Fruit fly (Drosophila melanogaster) whole organism, embryonic: ENCODE data around the gene eloF.
A peak's percentile ranks its signal among the peaks of the same experiment; 100 is the strongest.

ENCODE experiments used
- CG11504 ChIP-seq: fragments of 200-800 bp; sonication (Bioruptor generic); optimal IDR thresholded peaks from 3 replicates; lab custom pipeline; 2019; ENCODE audit warnings: missing biosample characterization, mild to moderate bottlenecking, missing genetic modification characterization, moderate library complexity
- CG13123 ChIP-seq: fragments of 200-800 bp; sonication (Bioruptor generic); optimal IDR thresholded peaks from 2 replicates; lab custom pipeline; 2016; ENCODE audit warnings: missing biosample characterization, missing genetic modification characterization
- CG13624 ChIP-seq: fragments of 200-800 bp; sonication (Bioruptor generic); optimal IDR thresholded peaks from 2 replicates; lab custom pipeline; 2016; ENCODE audit warnings: missing biosample characterization, missing genetic modification characterization
- CG13775 ChIP-seq: fragments of 200-800 bp; sonication (Bioruptor generic); optimal IDR thresholded peaks from 3 replicates; lab custom pipeline; 2017; ENCODE audit warnings: missing biosample characterization, mild to moderate bottlenecking, missing genetic modification characterization
- CG14710 ChIP-seq: fragments of 200-800 bp; sonication (Bioruptor generic); optimal IDR thresholded peaks from 3 replicates; lab custom pipeline; 2019; ENCODE audit warnings: missing biosample characterization, mild to moderate bottlenecking, missing genetic modification characterization, moderate library complexity
- CG15073 ChIP-seq: fragments of 200-800 bp; sonication (Bioruptor generic); optimal IDR thresholded peaks from 2 replicates; lab custom pipeline; 2016; ENCODE audit warnings: missing biosample characterization, missing genetic modification characterization
- CG16779 ChIP-seq: fragments of 200-800 bp; sonication (Bioruptor generic); IDR thresholded peaks from 2 replicates; pipeline ENCODE4 v1.3.6; 2022; ENCODE audit warnings: missing biosample characterization, missing genetic modification characterization
- CG17328 ChIP-seq: fragments of 200-800 bp; sonication (Bioruptor generic); IDR thresholded peaks from 2 replicates; pipeline ENCODE4 v1.3.6; 2022; ENCODE audit warnings: missing biosample characterization, missing genetic modification characterization
- CG17359 ChIP-seq: fragments of 200-800 bp; sonication (Bioruptor generic); optimal IDR thresholded peaks from 3 replicates; lab custom pipeline; 2018; ENCODE audit warnings: missing biosample characterization, mild to moderate bottlenecking, missing genetic modification characterization, moderate library complexity
- CG17568 ChIP-seq: fragments of 200-800 bp; sonication (Bioruptor generic); optimal IDR thresholded peaks from 2 replicates; lab custom pipeline; 2018; ENCODE audit warnings: missing biosample characterization, mild to moderate bottlenecking, missing genetic modification characterization, moderate library complexity
- CG17612 ChIP-seq: fragments of 200-800 bp; sonication (Bioruptor generic); IDR thresholded peaks from 2 replicates; pipeline ENCODE4 v1.3.6; 2022; ENCODE audit warnings: missing biosample characterization, missing genetic modification characterization
- CG18764 ChIP-seq: fragments of 200-800 bp; sonication (Bioruptor generic); optimal IDR thresholded peaks from 3 replicates; lab custom pipeline; 2016; ENCODE audit warnings: missing biosample characterization, missing genetic modification characterization
- CG2116 ChIP-seq: fragments of 200-800 bp; sonication (Bioruptor generic); optimal IDR thresholded peaks from 3 replicates; lab custom pipeline; 2018; ENCODE audit warnings: missing biosample characterization, mild to moderate bottlenecking, missing genetic modification characterization
- CG31388 ChIP-seq: fragments of 200-800 bp; sonication (Bioruptor generic); optimal IDR thresholded peaks from 2 replicates; lab custom pipeline; 2016; ENCODE audit warnings: missing biosample characterization, missing genetic modification characterization
- CG34224 ChIP-seq: fragments of 200-800 bp; sonication (Bioruptor generic); IDR thresholded peaks from 3 replicates; pipeline ENCODE4 v1.3.6; 2022; ENCODE audit warnings: missing biosample characterization, missing genetic modification characterization; ENCODE audit not compliant: partially characterized antibody
- CG3726 ChIP-seq: fragments of 200-800 bp; sonication (Bioruptor generic); IDR thresholded peaks from 3 replicates; pipeline ENCODE4, ENCODE4 v1.3.6; 2022; ENCODE audit warnings: missing biosample characterization, missing genetic modification characterization
- CG5953 ChIP-seq: fragments of 200-800 bp; sonication (Bioruptor generic); IDR thresholded peaks from 2 replicates; pipeline ENCODE4 v1.3.6; 2022; ENCODE audit warnings: missing biosample characterization, missing genetic modification characterization
- CG6175 ChIP-seq: fragments of 200-800 bp; sonication (Bioruptor generic); IDR thresholded peaks from 3 replicates; pipeline ENCODE4 v1.3.6; 2022; ENCODE audit warnings: missing biosample characterization, missing genetic modification characterization
- CG6272 ChIP-seq: fragments of 200-800 bp; sonication (Bioruptor generic); IDR thresholded peaks from 2 replicates; pipeline ENCODE4 v1.3.6; 2022; ENCODE audit warnings: missing biosample characterization, missing genetic modification characterization
- CG7372 ChIP-seq: fragments of 200-800 bp; sonication (Bioruptor generic); IDR thresholded peaks from 2 replicates; pipeline ENCODE4 v1.3.6; 2022; ENCODE audit warnings: missing biosample characterization, missing genetic modification characterization
- CG8290 ChIP-seq, 3 experiments: fragments of 200-800 bp; sonication (Bioruptor generic); optimal IDR thresholded peaks; 2 replicates each; lab custom pipeline; 2016 to 2019; ENCODE audit warnings: missing biosample characterization in 3 of 3, missing genetic modification characterization in 3 of 3, mild to moderate bottlenecking in 2 of 3, moderate library complexity in 1 of 3
- CHES-1-like ChIP-seq: fragments of 200-800 bp; sonication (Bioruptor generic); optimal IDR thresholded peaks from 2 replicates; lab custom pipeline; 2016; ENCODE audit warnings: missing biosample characterization, missing genetic modification characterization
- CTCF ChIP-seq: fragments of 200-800 bp; sonication (Bioruptor generic); optimal IDR thresholded peaks from 2 replicates; lab custom pipeline; 2017; ENCODE audit warnings: missing biosample characterization, mild to moderate bottlenecking, missing genetic modification characterization, moderate library complexity
- Fer2 ChIP-seq: fragments of 200-800 bp; sonication (Bioruptor generic); optimal IDR thresholded peaks from 2 replicates; lab custom pipeline; 2018; ENCODE audit warnings: missing biosample characterization, mild to moderate bottlenecking, missing genetic modification characterization, moderate library complexity
- Fer3 ChIP-seq: fragments of 200-800 bp; sonication (Bioruptor generic); optimal IDR thresholded peaks from 2 replicates; lab custom pipeline; 2018; ENCODE audit warnings: missing biosample characterization, mild to moderate bottlenecking, missing genetic modification characterization, moderate library complexity
- H15 ChIP-seq: fragments of 200-800 bp; sonication (Bioruptor generic); IDR thresholded peaks from 3 replicates; pipeline ENCODE4 v1.3.6; 2022; ENCODE audit warnings: missing biosample characterization, missing genetic modification characterization
- HLH3B ChIP-seq: fragments of 200-800 bp; sonication (Bioruptor generic); IDR thresholded peaks from 2 replicates; pipeline ENCODE4 v1.3.6; 2022; ENCODE audit warnings: missing biosample characterization, missing genetic modification characterization
- Hey ChIP-seq: fragments of 200-800 bp; sonication (Bioruptor generic); optimal IDR thresholded peaks from 3 replicates; lab custom pipeline; 2018; ENCODE audit warnings: missing biosample characterization, mild to moderate bottlenecking, missing genetic modification characterization
- Meics ChIP-seq: fragments of 200-800 bp; sonication (Bioruptor generic); optimal IDR thresholded peaks from 2 replicates; lab custom pipeline; 2017; ENCODE audit warnings: missing biosample characterization, mild to moderate bottlenecking, missing genetic modification characterization
- NfI ChIP-seq: fragments of 200-800 bp; sonication (Bioruptor generic); optimal IDR thresholded peaks from 3 replicates; lab custom pipeline; 2018; ENCODE audit warnings: missing biosample characterization, mild to moderate bottlenecking, missing genetic modification characterization, moderate library complexity
- Ravus ChIP-seq: fragments of 200-800 bp; sonication (Bioruptor generic); IDR thresholded peaks from 2 replicates; pipeline ENCODE4 v1.3.6; 2022; ENCODE audit warnings: missing biosample characterization, missing genetic modification characterization
- Sox102F ChIP-seq: fragments of 200-800 bp; sonication (Bioruptor generic); optimal IDR thresholded peaks from 2 replicates; lab custom pipeline; 2018; ENCODE audit warnings: missing biosample characterization, mild to moderate bottlenecking, missing genetic modification characterization, moderate library complexity
- Stat92E ChIP-seq, 3 experiments: fragments of >200 bp in 2 of 3; fragments of 200-800 bp in 1 of 3; sonication (Bioruptor generic) in 1 of 3; optimal IDR thresholded peaks; 2 replicates each; lab custom pipeline; 2017 to 2019; ENCODE audit warnings: missing biosample characterization in 3 of 3, missing genetic modification characterization in 3 of 3, mild to moderate bottlenecking in 1 of 3, moderate library complexity in 1 of 3
- Tbp ChIP-seq: fragments of >200 bp; optimal IDR thresholded peaks from 2 replicates; lab custom pipeline; 2018; ENCODE audit warnings: missing biosample characterization, missing genetic modification characterization
- Usf ChIP-seq: fragments of 200-800 bp; sonication (Bioruptor generic); optimal IDR thresholded peaks from 2 replicates; lab custom pipeline; 2017; ENCODE audit warnings: missing genotype, missing biosample characterization, missing genetic modification characterization
- bab2 ChIP-seq: fragments of 200-800 bp; sonication (Bioruptor generic); optimal IDR thresholded peaks from 2 replicates; lab custom pipeline; 2016; ENCODE audit warnings: missing biosample characterization, missing genetic modification characterization
- bigmax ChIP-seq: fragments of 200-800 bp; sonication (Bioruptor generic); optimal IDR thresholded peaks from 2 replicates; lab custom pipeline; 2018; ENCODE audit warnings: missing biosample characterization, mild to moderate bottlenecking, missing genetic modification characterization
- chn ChIP-seq: fragments of 200-800 bp; sonication (Bioruptor generic); optimal IDR thresholded peaks from 2 replicates; lab custom pipeline; 2016; ENCODE audit warnings: missing biosample characterization, missing genetic modification characterization
- dati ChIP-seq: fragments of 200-800 bp; sonication (Bioruptor generic); IDR thresholded peaks from 2 replicates; pipeline ENCODE4 v1.3.6; 2022; ENCODE audit warnings: missing biosample characterization, missing genetic modification characterization
- dm ChIP-seq: fragments of 200-800 bp; sonication (Bioruptor generic); optimal IDR thresholded peaks from 3 replicates; lab custom pipeline; 2016; ENCODE audit warnings: missing biosample characterization, missing genetic modification characterization
- ems ChIP-seq: fragments of 200-800 bp; sonication (Bioruptor generic); optimal IDR thresholded peaks from 3 replicates; lab custom pipeline; 2016; ENCODE audit warnings: missing biosample characterization, missing genetic modification characterization
- fd64A ChIP-seq: fragments of 200-800 bp; sonication (Bioruptor generic); optimal IDR thresholded peaks from 3 replicates; lab custom pipeline; 2018; ENCODE audit warnings: missing biosample characterization, mild to moderate bottlenecking, missing genetic modification characterization
- fru ChIP-seq: fragments of >200 bp; optimal IDR thresholded peaks from 2 replicates; lab custom pipeline; 2017
- gcm ChIP-seq: fragments of 200-800 bp; sonication (Bioruptor generic); optimal IDR thresholded peaks from 2 replicates; lab custom pipeline; 2019; ENCODE audit warnings: missing biosample characterization, mild to moderate bottlenecking, missing genetic modification characterization, moderate library complexity
- gro ChIP-seq: fragments of 200-800 bp; sonication (Bioruptor generic); optimal IDR thresholded peaks from 2 replicates; lab custom pipeline; 2016; ENCODE audit warnings: missing biosample characterization, missing genetic modification characterization
- hth ChIP-seq: fragments of >200 bp; optimal IDR thresholded peaks from 2 replicates; lab custom pipeline; 2017; ENCODE audit warnings: inconsistent platforms
- psq ChIP-seq: fragments of 200-800 bp; sonication (Bioruptor generic); optimal IDR thresholded peaks from 2 replicates; lab custom pipeline; 2017; ENCODE audit warnings: missing biosample characterization, missing genetic modification characterization
- repo ChIP-seq: fragments of 200-800 bp; sonication (Bioruptor generic); optimal IDR thresholded peaks from 2 replicates; lab custom pipeline; 2016; ENCODE audit warnings: missing biosample characterization, missing genetic modification characterization
- row ChIP-seq: fragments of 200-800 bp; sonication (Bioruptor generic); IDR thresholded peaks from 3 replicates; pipeline ENCODE4 v1.3.6; 2022; ENCODE audit warnings: missing biosample characterization, missing genetic modification characterization
- sna ChIP-seq: fragments of 200-800 bp; sonication (Bioruptor generic); IDR thresholded peaks from 2 replicates; pipeline ENCODE4 v1.3.6; 2022; ENCODE audit warnings: missing biosample characterization, missing genetic modification characterization; ENCODE audit not compliant: partially characterized antibody
- ttk ChIP-seq: fragments of 200-800 bp; sonication (Bioruptor generic); IDR thresholded peaks from 2 replicates; pipeline ENCODE4 v2.1.2; 2022; ENCODE audit warnings: missing biosample characterization, missing genetic modification characterization
- twi ChIP-seq: fragments of 200-800 bp; optimal IDR thresholded peaks from 2 replicates; lab custom pipeline; 2019; ENCODE audit warnings: missing biosample characterization, mild to moderate bottlenecking, missing genetic modification characterization, moderate library complexity

The eloF gene

DNA sequence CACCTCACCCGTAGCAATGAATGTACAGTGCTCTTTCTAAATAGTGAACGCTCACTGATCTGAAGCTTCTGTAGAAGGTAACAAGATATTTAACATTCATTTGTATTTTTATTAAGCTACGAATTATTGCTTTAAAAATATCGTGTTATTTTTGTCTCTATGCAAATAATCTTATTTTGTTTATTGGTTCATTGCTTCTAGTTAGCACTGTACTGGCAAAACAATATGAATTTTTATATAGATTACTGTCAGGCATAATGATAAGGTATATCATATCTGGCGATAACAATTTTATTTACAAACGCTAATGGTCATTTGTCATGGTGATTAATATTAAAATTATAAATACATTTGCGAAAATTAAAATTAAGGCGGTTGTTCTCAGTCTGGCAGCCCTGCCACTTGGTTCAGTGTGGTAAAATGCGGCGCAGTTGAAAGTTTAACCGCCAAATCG lies 42.4 kb upstream of the eloF start, which contains the start of gene CG9471 (continued):
- peak; percentile 73 for TF ChIP-seq twi (tag; lab: Kevin White, UChicago)
- TF ChIP-seq CG13775, result peak; percentile 91
- TF ChIP-seq Tbp (GFP tag; lab: Kevin White, UChicago), result no peak
- TF ChIP-seq CG17328 (GFP tag; lab: Robert Waterston, UW), result peak; percentile 91
- no peak for TF ChIP-seq hth (lab: Kevin White, UChicago)
- peak; percentile 57 for TF ChIP-seq psq (GFP tag; lab: Kevin White, UChicago)
- peak; percentile 87 for TF ChIP-seq CG6272
- TF ChIP-seq CG15073 (GFP tag; lab: Kevin White, UChicago), result peak; percentile 31
- no peak for TF ChIP-seq fru
- TF ChIP-seq Hey (tag; lab: Kevin White, UChicago), result peak; percentile 49
- peak; percentile 94 for TF ChIP-seq Fer3
- TF ChIP-seq CG7372, result peak; percentile 92
- peak; percentile 78 for TF ChIP-seq CG17612 (GFP tag; lab: Robert Waterston, UW)
- peak; percentile 94 for TF ChIP-seq H15
- TF ChIP-seq Stat92E (GFP tag; optimal IDR thresholded peaks at IDR 0.05; lab: Kevin White, UChicago), result peak in 1 of 3 experiments; percentile 71
- peak; percentile 83 for TF ChIP-seq CG13123
- peak; percentile 87 for TF ChIP-seq ttk (GFP tag; lab: Robert Waterston, UW)
- TF ChIP-seq dati (GFP tag; lab: Robert Waterston, UW), result peak; percentile 81
- peak; percentile 67; the same call in 1 of the 3 replicates for TF ChIP-seq CG6175 (GFP tag; lab: Robert Waterston, UW)
- peak; percentile 81 for TF ChIP-seq CG8290 (GFP tag; optimal IDR thresholded peaks at IDR 0.05; lab: Kevin White, UChicago)
- peak in 1 of 2 experiments; percentile 79 for TF ChIP-seq CG8290 (tag; optimal IDR thresholded peaks at IDR 0.05; lab: Kevin White, UChicago)
- TF ChIP-seq CHES-1-like, result peak; percentile 84
- peak; percentile 90 for TF ChIP-seq chn (GFP tag; lab: Kevin White, UChicago)
- peak; percentile 41 for TF ChIP-seq fd64A (GFP tag; lab: Kevin White, UChicago)
- TF ChIP-seq CG13624 (GFP tag; lab: Kevin White, UChicago), result peak; percentile 90
- peak; percentile 93 for TF ChIP-seq Meics
- TF ChIP-seq CG17568, result no peak
- peak; percentile 94 for TF ChIP-seq gcm (GFP tag; lab: Kevin White, UChicago)
- peak; percentile 85; the same call in 2 of the 3 replicates for TF ChIP-seq CG3726 (GFP tag; lab: Robert Waterston, UW)
- peak; percentile 98 for TF ChIP-seq row (GFP tag; lab: Robert Waterston, UW)
- peak; percentile 73 for TF ChIP-seq Usf (GFP tag; lab: Kevin White, UChicago)
- TF ChIP-seq Ravus (GFP tag; lab: Robert Waterston, UW), result peak; percentile 76
- peak; percentile 82 for TF ChIP-seq CG18764 (GFP tag; lab: Kevin White, UChicago)
- peak; percentile 83 for TF ChIP-seq CG5953 (GFP tag; lab: Robert Waterston, UW)
- TF ChIP-seq Sox102F (GFP tag; lab: Kevin White, UChicago), result peak; percentile 93
- peak; percentile 69 for TF ChIP-seq CG2116 (GFP tag; lab: Kevin White, UChicago)
- TF ChIP-seq CTCF (GFP tag; lab: Kevin White, UChicago), result peak; percentile 26
- no peak for TF ChIP-seq CG34224
- peak; percentile 85 for TF ChIP-seq ems (GFP tag; lab: Kevin White, UChicago)
- peak; percentile 68 for TF ChIP-seq repo
- TF ChIP-seq CG31388, result peak; percentile 57
- peak; percentile 92 for TF ChIP-seq CG17359 (tag; lab: Kevin White, UChicago)
- TF ChIP-seq gro (GFP tag; lab: Kevin White, UChicago), result peak; percentile 89
- peak; percentile 92 for TF ChIP-seq CG11504 (tag; lab: Kevin White, UChicago)
- no peak for TF ChIP-seq sna (GFP tag; lab: Robert Waterston, UW)
- TF ChIP-seq CG16779 (GFP tag; lab: Robert Waterston, UW), result peak; percentile 90
- peak; percentile 1 for TF ChIP-seq bigmax (GFP tag; lab: Kevin White, UChicago)
- TF ChIP-seq Fer2 (tag; lab: Kevin White, UChicago), result peak; percentile 85
- TF ChIP-seq CG14710 (tag; lab: Kevin White, UChicago), result peak; percentile 86
- TF ChIP-seq bab2 (GFP tag; lab: Kevin White, UChicago), result peak; percentile 87
- TF ChIP-seq HLH3B (GFP tag; lab: Robert Waterston, UW), result peak; percentile 94
- TF ChIP-seq NfI (GFP tag; lab: Kevin White, UChicago), result peak; percentile 91
- TF ChIP-seq dm, result peak; percentile 68
